Worm (Caenorhabditis elegans): Measurements from ENCODE around the gene ttr-53.

ce11 chrIV:10128446-10128845, 29.4 kb upstream of the ttr-53 start:
- TF ChIP-seq jun-1 (tag; optimal IDR thresholded peaks at IDR 0.05): no peak
- no peak for TF ChIP-seq egl-27 (tag; optimal IDR thresholded peaks at IDR 0.05)
- TF ChIP-seq mdl-1 (tag; optimal IDR thresholded peaks at IDR 0.05): no peak
- TF ChIP-seq nhr-237 (tag; optimal IDR thresholded peaks at IDR 0.05): no peak
- no peak for TF ChIP-seq nhr-12 (tag; optimal IDR thresholded peaks at IDR 0.05)
- no peak for TF ChIP-seq ZK546.5 (tag; optimal IDR thresholded peaks at IDR 0.05)
- TF ChIP-seq unc-39 (tag; optimal IDR thresholded peaks at IDR 0.05): no peak
- no peak for TF ChIP-seq sea-2 (GFP tag; optimal IDR thresholded peaks at IDR 0.05)
